Fruit fly (Drosophila melanogaster) Kc167 (cell line): ENCODE results near the gene glob3.

Experiments
- Myc ChIP-seq: fragments of >200 bp; optimal IDR thresholded peaks from 2 replicates; lab custom pipeline; 2017; ENCODE audit warnings: missing external identifiers
- Sin3A ChIP-seq: fragments of >200 bp; optimal IDR thresholded peaks from 2 replicates; lab custom pipeline; 2018; ENCODE audit warnings: missing external identifiers
- h ChIP-seq: fragments of >200 bp; optimal IDR thresholded peaks from 3 replicates; lab custom pipeline; 2018; ENCODE audit warnings: missing external identifiers
- insv ChIP-seq: fragments of >200 bp; optimal IDR thresholded peaks from 3 replicates; lab custom pipeline; 2018; ENCODE audit warnings: missing external identifiers
- psq ChIP-seq: fragments of >200 bp; optimal IDR thresholded peaks from 2 replicates; lab custom pipeline; 2017; ENCODE audit warnings: missing external identifiers
- ttk ChIP-seq: sonication (Bioruptor generic); optimal IDR thresholded peaks from 2 replicates; lab custom pipeline; 2017; ENCODE audit warnings: missing external identifiers

glob3 gene

dm6 chr3R:5829762-5830161, at the start of gene glob3:
Gene glob3, plus strand, starts transcription at chr3R:5830062.
- TF ChIP-seq psq (no peak), ttk (lab: Kevin White, UChicago) (no peak), Myc (lab: Kevin White, UChicago) (no peak), h (lab: Kevin White, UChicago) (no peak), insv (lab: Kevin White, UChicago) (no peak), Sin3A (lab: Kevin White, UChicago) (no peak)

dm6 chr3R:5780976-5781375, 48.9 kb upstream of the glob3 start, which contains the start of gene CG2082:
Gene CG2082, minus strand, starts transcription at chr3R:5781076.
- TF ChIP-seq ttk (lab: Kevin White, UChicago), result no peak
- no peak for TF ChIP-seq h (lab: Kevin White, UChicago)
- TF ChIP-seq Sin3A (lab: Kevin White, UChicago), result no peak
- TF ChIP-seq Myc (lab: Kevin White, UChicago), result no peak
- TF ChIP-seq psq, result no peak
- no peak for TF ChIP-seq insv (lab: Kevin White, UChicago)

dm6 chr3R:5781462-5781861, 48.4 kb upstream of the glob3 start, which contains the start of gene kat-60L1:
Gene kat-60L1, plus strand, starts transcription at chr3R:5781762.
- no peak for TF ChIP-seq insv (lab: Kevin White, UChicago)
- TF ChIP-seq Myc (lab: Kevin White, UChicago), result no peak
- no peak for TF ChIP-seq ttk (lab: Kevin White, UChicago)
- TF ChIP-seq h (lab: Kevin White, UChicago), result no peak
- no peak for TF ChIP-seq Sin3A (lab: Kevin White, UChicago)
- TF ChIP-seq psq, result no peak

DNA sequence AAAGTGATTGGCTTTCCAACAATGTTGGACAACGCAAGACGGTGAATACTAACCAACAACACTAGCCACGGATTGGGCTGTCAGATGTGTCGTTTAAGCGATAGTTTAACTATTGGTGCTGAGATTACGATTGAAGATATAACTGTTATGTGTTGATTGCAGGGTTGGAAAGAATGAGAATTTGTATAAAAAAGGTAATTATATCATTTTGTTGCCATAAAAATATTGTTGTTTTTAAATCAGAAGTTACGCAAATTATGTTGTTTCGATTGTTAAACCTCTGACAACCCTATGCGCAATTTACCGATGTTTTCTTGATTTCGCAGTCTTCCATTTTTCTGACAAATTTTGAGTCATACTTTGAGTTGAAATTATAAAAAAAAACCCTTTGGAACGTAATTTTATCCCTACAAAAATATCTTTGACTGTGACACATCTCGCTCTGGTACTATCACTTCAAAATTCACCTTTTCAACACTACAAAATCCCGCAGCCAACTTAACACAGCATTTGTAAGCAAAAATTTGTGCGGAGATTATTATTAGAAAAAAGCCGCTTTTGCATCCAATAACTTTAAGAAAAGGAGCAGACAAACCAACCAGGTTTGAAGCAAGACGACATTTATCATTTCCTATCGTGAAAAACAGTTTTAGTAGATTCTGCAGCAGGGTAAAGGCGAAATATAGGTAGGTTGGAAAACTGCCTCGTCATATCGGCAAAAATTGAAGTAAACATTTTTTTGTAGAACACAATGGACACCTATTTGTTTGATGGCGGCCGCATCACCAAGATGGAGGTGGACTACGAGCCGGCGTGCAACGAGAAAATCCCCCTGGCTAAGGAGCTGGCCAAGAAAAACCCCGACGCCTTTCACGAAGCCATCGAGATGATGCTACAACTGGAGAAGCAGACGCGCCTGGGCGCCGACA, 40.6 kb upstream of the glob3 start, which contains the start of the genes Hat1 and Rpn5:
Gene Hat1, minus strand, starts transcription at position 360 of the 929 bp plus-strand sequence.
Gene Rpn5, plus strand, starts transcription at position 469 of the 929 bp plus-strand sequence.
- TF ChIP-seq Sin3A (lab: Kevin White, UChicago) (no peak), ttk (lab: Kevin White, UChicago) (no peak), Myc (lab: Kevin White, UChicago) (no peak)

DNA sequence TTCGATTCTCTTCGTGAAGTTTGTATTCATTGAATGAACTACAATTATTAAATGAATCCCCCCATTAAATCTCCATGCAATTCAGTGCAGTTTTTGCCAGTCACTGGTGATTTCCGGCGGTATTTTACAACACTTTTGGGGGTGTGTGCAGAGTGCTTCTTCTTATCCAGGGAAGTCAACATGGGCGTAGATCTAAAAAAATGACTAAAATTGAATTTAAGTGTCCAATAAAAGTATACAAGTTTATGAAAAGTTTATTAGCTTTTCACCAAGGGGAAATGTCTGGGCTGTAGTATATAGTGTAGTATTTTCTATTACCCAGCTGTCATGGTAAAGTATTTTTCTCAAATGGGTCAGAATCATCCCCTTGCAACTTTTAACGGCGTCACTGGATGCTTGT, 38.4 kb upstream of the glob3 start, which contains the start of gene Hpf1:
Gene Hpf1, plus strand, starts transcription at position 383 of the 400 bp plus-strand sequence.
- no peak for TF ChIP-seq ttk (lab: Kevin White, UChicago)
- no peak for TF ChIP-seq psq
- TF ChIP-seq Myc (lab: Kevin White, UChicago), result no peak
- no peak for TF ChIP-seq h (lab: Kevin White, UChicago)
- TF ChIP-seq insv (lab: Kevin White, UChicago), result no peak
- no peak for TF ChIP-seq Sin3A (lab: Kevin White, UChicago)

- TF ChIP-seq insv (lab: Kevin White, UChicago) (no peak), psq (no peak), Sin3A (lab: Kevin White, UChicago) (no peak), h (lab: Kevin White, UChicago) (no peak), ttk (lab: Kevin White, UChicago) (no peak), Myc (lab: Kevin White, UChicago) (no peak)
These were observed 35.4 kb upstream of the glob3 start, which contains the start of the genes PSMG1 and CG10979 for dm6 chr3R:5794267-5795089. Gene PSMG1, minus strand, starts transcription at chr3R:5794317. Gene CG10979, plus strand, starts transcription at chr3R:5794705.

DNA sequence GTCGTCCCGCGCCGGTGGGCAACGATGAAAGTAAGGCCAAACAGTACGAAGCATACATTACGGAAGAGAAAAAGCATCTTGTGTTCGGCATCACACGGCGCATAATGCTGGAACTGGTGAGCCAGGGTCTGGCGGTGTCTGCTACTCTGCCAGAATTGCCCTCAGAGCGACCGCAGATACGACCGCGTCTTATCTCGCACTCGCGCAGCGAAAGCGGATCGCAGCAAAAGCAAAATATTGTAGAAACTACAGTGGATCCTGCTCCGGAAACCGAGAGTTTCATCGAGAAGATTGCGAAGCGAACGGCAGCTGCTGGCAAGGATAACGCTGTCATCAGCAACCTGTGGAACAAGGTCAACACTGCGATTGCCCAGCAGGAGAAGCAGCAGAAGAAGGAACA, 32.2 kb upstream of the glob3 start:
- no peak for TF ChIP-seq insv (lab: Kevin White, UChicago)
- TF ChIP-seq psq, result no peak
- no peak for TF ChIP-seq ttk (lab: Kevin White, UChicago)
- no peak for TF ChIP-seq h (lab: Kevin White, UChicago)
- no peak for TF ChIP-seq Sin3A (lab: Kevin White, UChicago)
- no peak for TF ChIP-seq Myc (lab: Kevin White, UChicago)

DNA sequence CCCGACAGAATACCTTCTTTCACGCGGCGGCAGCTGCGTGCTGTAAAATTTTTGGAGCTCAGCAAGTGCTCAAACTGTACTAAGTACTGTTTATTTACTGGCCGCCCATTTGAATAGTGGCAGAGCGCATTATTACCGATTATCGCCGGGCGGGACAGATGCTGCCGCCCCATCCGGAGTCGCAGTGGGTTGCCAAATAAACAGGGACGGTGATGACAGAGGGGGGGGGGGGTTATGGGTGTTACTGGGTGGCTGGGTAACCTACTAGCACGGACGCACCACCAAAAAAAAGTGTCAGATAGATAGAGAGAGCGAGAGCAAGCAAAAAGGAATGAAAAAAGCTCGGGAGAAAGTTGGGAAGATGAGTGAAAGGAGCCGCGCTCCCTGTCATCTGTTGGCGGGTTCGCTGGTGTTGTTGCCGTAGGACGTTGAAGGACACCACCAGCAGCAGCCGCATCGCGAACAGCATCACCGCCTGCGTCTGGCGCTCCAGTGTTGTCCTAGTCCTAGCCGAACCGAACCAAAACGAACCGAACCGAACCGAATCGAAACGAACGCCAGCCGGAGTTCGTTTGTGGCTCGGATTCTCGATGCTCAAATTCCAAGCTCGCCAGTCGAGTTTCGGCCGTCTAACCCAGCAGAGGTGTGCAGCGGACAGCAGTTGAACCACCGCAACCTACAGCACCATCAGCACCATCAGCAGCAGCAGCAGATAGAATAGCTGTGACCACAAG, 28.0 kb upstream of the glob3 start, which contains the start of gene CG11000:
Gene CG11000, plus strand, starts transcription at position 626 of the 734 bp plus-strand sequence.
- TF ChIP-seq Myc (lab: Kevin White, UChicago), result no peak
- no peak for TF ChIP-seq h (lab: Kevin White, UChicago)
- TF ChIP-seq Sin3A (lab: Kevin White, UChicago), result no peak
- TF ChIP-seq ttk (lab: Kevin White, UChicago), result no peak
- no peak for TF ChIP-seq insv (lab: Kevin White, UChicago)
- TF ChIP-seq psq, result no peak

dm6 chr3R:5813157-5813659, 16.7 kb upstream of the glob3 start, which contains the start of gene CG42675:
Gene CG42675, plus strand, starts transcription at chr3R:5813609.
- TF ChIP-seq Myc (lab: Kevin White, UChicago) (no peak), insv (lab: Kevin White, UChicago) (no peak), psq (no peak), Sin3A (lab: Kevin White, UChicago) (no peak), h (lab: Kevin White, UChicago) (no peak), ttk (lab: Kevin White, UChicago) (no peak)

DNA sequence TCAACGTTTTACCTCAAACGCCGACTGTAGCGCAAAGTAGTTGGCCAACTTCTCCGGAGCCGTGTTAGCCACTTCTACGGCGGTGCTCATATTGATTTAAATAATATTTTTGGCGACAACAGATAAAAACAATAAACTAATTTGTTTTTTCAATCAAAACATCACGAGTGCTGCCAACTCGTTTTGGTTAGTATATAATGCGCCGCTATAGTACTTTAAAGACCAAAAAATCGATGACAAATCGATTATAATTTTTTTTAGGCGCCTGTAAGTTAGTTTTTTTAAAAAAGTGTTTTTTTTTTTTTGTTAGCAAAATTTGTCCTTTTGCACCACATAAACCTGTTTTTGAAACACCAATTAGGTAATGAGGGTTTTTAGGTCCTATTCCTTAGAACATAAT, 8.6 kb upstream of the glob3 start, which contains the start of gene Hpr1:
Gene Hpr1, minus strand, starts transcription at position 198 of the 400 bp plus-strand sequence.
- TF ChIP-seq Myc (lab: Kevin White, UChicago), result no peak
